Worm (Caenorhabditis elegans): ENCODE data around the gene cyp-13A3.

The cyp-13A3 gene

ce11 chrII:9793197-9793596 is at the start of gene cyp-13A3:
TSS of gene cyp-13A3 (minus strand) at chrII:9793297.
- TF ChIP-seq W03F9.2 (tag; optimal IDR thresholded peaks at IDR 0.05): no peak
- no peak for TF ChIP-seq him-1 (tag; optimal IDR thresholded peaks at IDR 0.05)
- TF ChIP-seq dao-5 (tag; optimal IDR thresholded peaks at IDR 0.05): no peak

- TF ChIP-seq him-1 (tag; optimal IDR thresholded peaks at IDR 0.05) (no peak), W03F9.2 (tag; optimal IDR thresholded peaks at IDR 0.05) (no peak), dao-5 (tag; optimal IDR thresholded peaks at IDR 0.05) (no peak)
These were observed 48.9 kb upstream of the cyp-13A3 start, which contains the start of gene rnh-1.2 for ce11 chrII:9841985-9842505. TSS of gene rnh-1.2 (minus strand) at chrII:9842035.

- no peak for TF ChIP-seq him-1 (tag; optimal IDR thresholded peaks at IDR 0.05)
- TF ChIP-seq dao-5 (tag; optimal IDR thresholded peaks at IDR 0.05): no peak
- TF ChIP-seq W03F9.2 (tag; optimal IDR thresholded peaks at IDR 0.05): no peak
These were observed 47.2 kb upstream of the cyp-13A3 start, which contains the start of gene ZK938.11 for ce11 chrII:9840313-9840712. TSS of gene ZK938.11 (minus strand) at chrII:9840413.

- TF ChIP-seq him-1 (tag; optimal IDR thresholded peaks at IDR 0.05): no peak
- no peak for TF ChIP-seq W03F9.2 (tag; optimal IDR thresholded peaks at IDR 0.05)
- TF ChIP-seq dao-5 (tag; optimal IDR thresholded peaks at IDR 0.05): no peak
These were observed 45.3 kb upstream of the cyp-13A3 start, which contains the start of gene arrd-4 for ce11 chrII:9838260-9838935. TSS of gene arrd-4 (minus strand) at chrII:9838310.

- TF ChIP-seq dao-5 (tag; optimal IDR thresholded peaks at IDR 0.05): no peak
- TF ChIP-seq W03F9.2 (tag; optimal IDR thresholded peaks at IDR 0.05): no peak
- no peak for TF ChIP-seq him-1 (tag; optimal IDR thresholded peaks at IDR 0.05)
These were observed 42.9 kb upstream of the cyp-13A3 start for ce11 chrII:9835958-9836357.

ce11 chrII:9834921-9835320 is 41.8 kb upstream of the cyp-13A3 start, which contains the start of gene arrd-5:
TSS of gene arrd-5 (plus strand) at chrII:9835221.
- no peak for TF ChIP-seq dao-5 (tag; optimal IDR thresholded peaks at IDR 0.05)
- TF ChIP-seq him-1 (tag; optimal IDR thresholded peaks at IDR 0.05): no peak
- no peak for TF ChIP-seq W03F9.2 (tag; optimal IDR thresholded peaks at IDR 0.05)

ce11 chrII:9833855-9834254 is 40.8 kb upstream of the cyp-13A3 start, which contains the start of gene ZK938.3:
TSS of gene ZK938.3 (minus strand) at chrII:9833955.
- no peak for TF ChIP-seq dao-5 (tag; optimal IDR thresholded peaks at IDR 0.05)
- no peak for TF ChIP-seq him-1 (tag; optimal IDR thresholded peaks at IDR 0.05)
- TF ChIP-seq W03F9.2 (tag; optimal IDR thresholded peaks at IDR 0.05): no peak

- TF ChIP-seq dao-5 (tag; optimal IDR thresholded peaks at IDR 0.05): no peak
- TF ChIP-seq him-1 (tag; optimal IDR thresholded peaks at IDR 0.05): no peak
- TF ChIP-seq W03F9.2 (tag; optimal IDR thresholded peaks at IDR 0.05): no peak
These were observed 37.9 kb upstream of the cyp-13A3 start, which contains the start of gene ZK938.12 for ce11 chrII:9831033-9831432. TSS of gene ZK938.12 (plus strand) at chrII:9831333.

ce11 chrII:9829108-9829507 is 36.0 kb upstream of the cyp-13A3 start, which contains the start of gene ZK938.1:
TSS of gene ZK938.1 (plus strand) at chrII:9829408.
- TF ChIP-seq him-1 (tag; optimal IDR thresholded peaks at IDR 0.05) (no peak), W03F9.2 (tag; optimal IDR thresholded peaks at IDR 0.05) (no peak), dao-5 (tag; optimal IDR thresholded peaks at IDR 0.05) (no peak)

- TF ChIP-seq W03F9.2 (tag; optimal IDR thresholded peaks at IDR 0.05) (no peak), dao-5 (tag; optimal IDR thresholded peaks at IDR 0.05) (no peak), him-1 (tag; optimal IDR thresholded peaks at IDR 0.05) (no peak)
These were observed 35.4 kb upstream of the cyp-13A3 start for ce11 chrII:9828502-9828901.

- TF ChIP-seq him-1 (tag; optimal IDR thresholded peaks at IDR 0.05) (no peak), dao-5 (tag; optimal IDR thresholded peaks at IDR 0.05) (no peak), W03F9.2 (tag; optimal IDR thresholded peaks at IDR 0.05) (no peak)
These were observed 34.8 kb upstream of the cyp-13A3 start, which contains the start of gene eyg-1 for ce11 chrII:9827852-9828251. TSS of gene eyg-1 (minus strand) at chrII:9827952.

- no peak for TF ChIP-seq W03F9.2 (tag; optimal IDR thresholded peaks at IDR 0.05)
- no peak for TF ChIP-seq him-1 (tag; optimal IDR thresholded peaks at IDR 0.05)
- no peak for TF ChIP-seq dao-5 (tag; optimal IDR thresholded peaks at IDR 0.05)
These were observed 33.8 kb upstream of the cyp-13A3 start for ce11 chrII:9826946-9827345.

ce11 chrII:9807519-9807972 is 14.4 kb upstream of the cyp-13A3 start, which contains the start of gene cyp-13A8:
TSS of gene cyp-13A8 (minus strand) at chrII:9807569.
- TF ChIP-seq him-1 (tag; optimal IDR thresholded peaks at IDR 0.05): no peak
- no peak for TF ChIP-seq W03F9.2 (tag; optimal IDR thresholded peaks at IDR 0.05)

ce11 chrII:9803320-9803719 is 10.2 kb upstream of the cyp-13A3 start, which contains the start of gene cyp-13A7:
TSS of gene cyp-13A7 (plus strand) at chrII:9803620.
- TF ChIP-seq him-1 (tag; optimal IDR thresholded peaks at IDR 0.05) (no peak), W03F9.2 (tag; optimal IDR thresholded peaks at IDR 0.05) (no peak), dao-5 (tag; optimal IDR thresholded peaks at IDR 0.05) (no peak)

All from whole organism, L4/young adult.